Fruit fly (Drosophila melanogaster): ENCODE data around the gene CG14563.
A peak's percentile ranks its signal among the peaks of the same experiment; 100 is the strongest.

DNA sequence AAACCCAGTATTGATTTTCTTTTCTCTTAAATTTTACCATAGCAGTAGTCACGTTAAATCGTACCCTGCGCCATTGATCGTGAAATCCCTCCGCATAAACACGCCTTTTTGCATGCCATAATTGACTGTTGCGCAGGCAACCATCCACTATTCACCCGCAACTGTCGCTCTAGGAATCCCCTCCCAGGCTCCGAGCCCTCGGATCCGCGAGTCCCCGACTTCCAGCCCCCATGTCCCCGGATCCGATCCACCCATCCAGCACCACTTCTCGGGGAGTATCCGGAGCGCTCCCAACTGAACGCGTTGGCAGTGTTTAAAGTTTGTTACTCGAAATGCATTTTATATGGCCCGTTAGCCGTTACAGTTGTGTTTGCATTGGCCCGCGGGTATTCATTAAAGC is 6.1 kb upstream of the CG14563 start:
- TF ChIP-seq CG9948 (tag; optimal IDR thresholded peaks at IDR 0.05) = no peak
- no peak for TF ChIP-seq CG8159 (tag; optimal IDR thresholded peaks at IDR 0.05)
- no peak for TF ChIP-seq CG8301 (tag; optimal IDR thresholded peaks at IDR 0.05)
- no peak for TF ChIP-seq Ets98B (GFP tag; IDR thresholded peaks at IDR 0.05)
- TF ChIP-seq rn (GFP tag; IDR thresholded peaks at IDR 0.05) = no peak
- no peak for TF ChIP-seq CG34367 (tag; optimal IDR thresholded peaks at IDR 0.05)
- no peak for TF ChIP-seq gl (tag; optimal IDR thresholded peaks at IDR 0.05)
- no peak for TF ChIP-seq CG13204 (GFP tag; optimal IDR thresholded peaks at IDR 0.05)
- TF ChIP-seq EcR (GFP tag; optimal IDR thresholded peaks at IDR 0.05) = no peak
- no peak for TF ChIP-seq D1 (tag; optimal IDR thresholded peaks at IDR 0.05)
- peak; percentile 10 for TF ChIP-seq CG14655 (GFP tag; optimal IDR thresholded peaks at IDR 0.05)

Data from whole organism, pupa.